Worm (Caenorhabditis elegans) whole organism, mixed stage, embryonic: ENCODE data around the gene fbxb-52.

Source experiments
- bed-3 ChIP-seq: fragments of 200-800 bp; sonication (Bioruptor generic); optimal IDR thresholded peaks from 3 replicates; lab custom pipeline; 2018; ENCODE audit warnings: mild to moderate bottlenecking, missing genetic modification characterization, moderate library complexity, missing compliant biosample characterization
- blmp-1 ChIP-seq: fragments of 150-350 bp; optimal IDR thresholded peaks from 2 replicates; lab custom pipeline; 2014; ENCODE audit warnings: missing biosample characterization, missing genetic modification characterization
- ceh-39 ChIP-seq: fragments of 150-350 bp; optimal IDR thresholded peaks from 2 replicates; lab custom pipeline; 2014; ENCODE audit warnings: missing biosample characterization, missing genetic modification characterization
- ceh-83 ChIP-seq: fragments of 200-800 bp; sonication (Bioruptor generic); optimal IDR thresholded peaks from 2 replicates; lab custom pipeline; 2018; ENCODE audit warnings: mild to moderate bottlenecking, missing genetic modification characterization, missing compliant biosample characterization
- ces-1 ChIP-seq: fragments of 150-350 bp; optimal IDR thresholded peaks from 2 replicates; lab custom pipeline; 2014; ENCODE audit warnings: missing biosample characterization, missing genetic modification reagents, missing genetic modification characterization
- cnd-1 ChIP-seq: fragments of 200-800 bp; sonication (Bioruptor generic); optimal IDR thresholded peaks from 2 replicates; lab custom pipeline; 2018; ENCODE audit warnings: mild to moderate bottlenecking, missing genetic modification characterization, missing compliant biosample characterization
- drap-1 ChIP-seq: fragments of 200-800 bp; sonication (Bioruptor generic); optimal IDR thresholded peaks from 3 replicates; lab custom pipeline; 2018; ENCODE audit warnings: mild to moderate bottlenecking, missing genetic modification characterization, missing compliant biosample characterization
- elt-1 ChIP-seq: sonication (generic microtip); optimal IDR thresholded peaks from 2 replicates; lab custom pipeline; 2017; ENCODE audit warnings: missing genetic modification characterization, mild to moderate bottlenecking, missing compliant biosample characterization, antibody characterized with exemption, moderate library complexity, borderline replicate concordance; ENCODE audit not compliant: insufficient read depth
- elt-3 ChIP-seq: fragments of 150-350 bp; optimal IDR thresholded peaks from 2 replicates; lab custom pipeline; 2014; ENCODE audit warnings: missing biosample characterization, missing genetic modification characterization
- flh-1 ChIP-seq: fragments of 200-800 bp; sonication (Bioruptor generic); optimal IDR thresholded peaks from 2 replicates; lab custom pipeline; 2018; ENCODE audit warnings: mild to moderate bottlenecking, missing genetic modification characterization, moderate library complexity, missing compliant biosample characterization
- ham-2 ChIP-seq: fragments of 200-800 bp; sonication (Bioruptor generic); optimal IDR thresholded peaks from 2 replicates; lab custom pipeline; 2018; ENCODE audit warnings: mild to moderate bottlenecking, missing genetic modification characterization, missing compliant biosample characterization
- hlh-1 ChIP-seq: fragments of 150-350 bp; optimal IDR thresholded peaks from 2 replicates; lab custom pipeline; 2014; ENCODE audit warnings: missing biosample characterization, missing genetic modification reagents, missing genetic modification characterization
- lin-32 ChIP-seq: fragments of 200-800 bp; sonication (Bioruptor generic); optimal IDR thresholded peaks from 2 replicates; lab custom pipeline; 2018; ENCODE audit warnings: mild to moderate bottlenecking, missing genetic modification characterization, missing compliant biosample characterization
- mab-5 ChIP-seq: fragments of 150-350 bp; optimal IDR thresholded peaks from 2 replicates; lab custom pipeline; 2014; ENCODE audit warnings: missing biosample characterization, missing genetic modification characterization
- mep-1 ChIP-seq: fragments of 150-350 bp; optimal IDR thresholded peaks from 2 replicates; lab custom pipeline; 2017; ENCODE audit warnings: missing biosample characterization, missing genetic modification reagents, missing genetic modification characterization, inconsistent platforms
- mls-2 ChIP-seq: sonication (generic microtip); optimal IDR thresholded peaks from 2 replicates; lab custom pipeline; 2016; ENCODE audit warnings: mild to moderate bottlenecking, missing genetic modification characterization, moderate library complexity, missing compliant biosample characterization
- nhr-12 ChIP-seq: fragments of 150-350 bp; optimal IDR thresholded peaks from 2 replicates; lab custom pipeline; 2014; ENCODE audit warnings: missing biosample characterization, missing genetic modification characterization
- nhr-237 ChIP-seq: fragments of 150-350 bp; optimal IDR thresholded peaks from 2 replicates; lab custom pipeline; 2014; ENCODE audit warnings: missing biosample characterization, missing genetic modification characterization
- nhr-28 ChIP-seq: fragments of 150-350 bp; optimal IDR thresholded peaks from 2 replicates; lab custom pipeline; 2014; ENCODE audit warnings: missing biosample characterization, missing genetic modification characterization
- nhr-76 ChIP-seq: sonication (generic microtip); optimal IDR thresholded peaks from 2 replicates; lab custom pipeline; 2017; ENCODE audit warnings: missing biosample characterization, missing genetic modification characterization
- pha-4 ChIP-seq: fragments of 150-350 bp; optimal IDR thresholded peaks from 2 replicates; lab custom pipeline; 2018; ENCODE audit warnings: missing biosample characterization, missing genetic modification reagents, missing genetic modification characterization
- sem-2 ChIP-seq: fragments of 200-800 bp; sonication (Bioruptor generic); optimal IDR thresholded peaks from 2 replicates; lab custom pipeline; 2018; ENCODE audit warnings: mild to moderate bottlenecking, missing genetic modification characterization, missing compliant biosample characterization
- snpc-4 ChIP-seq: fragments of 150-350 bp; optimal IDR thresholded peaks from 2 replicates; lab custom pipeline; 2014; ENCODE audit warnings: missing biosample characterization, missing genetic modification characterization
- sptf-1 ChIP-seq: sonication (generic microtip); optimal IDR thresholded peaks from 2 replicates; lab custom pipeline; 2017; ENCODE audit warnings: mild to moderate bottlenecking, missing genetic modification characterization, moderate library complexity, missing compliant biosample characterization
- tbx-8 ChIP-seq: fragments of 200-800 bp; sonication (Bioruptor generic); optimal IDR thresholded peaks from 2 replicates; lab custom pipeline; 2018; ENCODE audit warnings: mild to moderate bottlenecking, missing genetic modification characterization, moderate library complexity, missing compliant biosample characterization
- unc-120 ChIP-seq: sonication (generic microtip); optimal IDR thresholded peaks from 2 replicates; lab custom pipeline; 2017; ENCODE audit warnings: missing genetic modification characterization, missing compliant biosample characterization; ENCODE audit not compliant: poor library complexity, severe bottlenecking
- unc-39 ChIP-seq: fragments of 150-350 bp; optimal IDR thresholded peaks from 2 replicates; lab custom pipeline; 2014; ENCODE audit warnings: missing biosample characterization, missing genetic modification characterization
- unc-62 ChIP-seq: fragments of 150-350 bp; optimal IDR thresholded peaks from 2 replicates; lab custom pipeline; 2014; ENCODE audit warnings: missing biosample characterization, missing genetic modification reagents, missing genetic modification characterization
- zip-8 ChIP-seq: fragments of 150-350 bp; optimal IDR thresholded peaks from 2 replicates; lab custom pipeline; 2014; ENCODE audit warnings: missing biosample characterization, missing genetic modification characterization
- ztf-11 ChIP-seq: fragments of 150-350 bp; optimal IDR thresholded peaks from 2 replicates; lab custom pipeline; 2014; ENCODE audit warnings: missing biosample characterization, missing genetic modification characterization

The fbxb-52 gene

ce11 chrII:1579886-1580285 lies 29.5 kb upstream of the fbxb-52 start, which contains the start of gene math-38:
math-38 (minus strand) TSS chrII:1579986.
- TF ChIP-seq nhr-237 (tag; lab: Kevin White, UChicago) (no peak), elt-3 (tag; lab: Kevin White, UChicago) (no peak), drap-1 (GFP tag; lab: Kevin White, UChicago) (no peak), ham-2 (no peak), ztf-11 (tag; lab: Kevin White, UChicago) (no peak), pha-4 (tag; lab: Kevin White, UChicago) (no peak), elt-1 (tag; lab: Kevin White, UChicago) (no peak), hlh-1 (tag; lab: Kevin White, UChicago) (no peak), ces-1 (no peak), nhr-28 (tag; lab: Kevin White, UChicago) (no peak), ceh-83 (GFP tag; lab: Kevin White, UChicago) (no peak)
- TF ChIP-seq, all 35 proteins: peak for 0

ce11 chrII:1576772-1577171 lies 26.4 kb upstream of the fbxb-52 start:
- no peak for TF ChIP-seq mls-2 (tag; lab: Kevin White, UChicago)
- TF ChIP-seq unc-39 (tag; lab: Kevin White, UChicago), result no peak
- TF ChIP-seq tbx-8, result no peak
- no peak for TF ChIP-seq ham-2
- no peak for TF ChIP-seq pha-4 (tag; lab: Kevin White, UChicago)
- no peak for TF ChIP-seq unc-120 (tag; lab: Kevin White, UChicago)
- TF ChIP-seq flh-1 (GFP tag; lab: Kevin White, UChicago), result no peak
- TF ChIP-seq nhr-237 (tag; lab: Kevin White, UChicago), result no peak
- no peak for TF ChIP-seq sptf-1 (tag; lab: Kevin White, UChicago)
- no peak for TF ChIP-seq elt-3 (tag; lab: Kevin White, UChicago)
- no peak for TF ChIP-seq ceh-83 (GFP tag; lab: Kevin White, UChicago)
- TF ChIP-seq nhr-76 (tag; lab: Kevin White, UChicago), result no peak
- TF ChIP-seq mab-5, result no peak
- no peak for TF ChIP-seq drap-1 (GFP tag; lab: Kevin White, UChicago)
- no peak for TF ChIP-seq lin-32
- TF ChIP-seq hlh-1 (tag; lab: Kevin White, UChicago), result no peak

- no peak for TF ChIP-seq mep-1 (tag; lab: Kevin White, UChicago)
- no peak for TF ChIP-seq flh-1 (GFP tag; lab: Kevin White, UChicago)
- TF ChIP-seq ztf-11 (tag; lab: Kevin White, UChicago), result no peak
- TF ChIP-seq snpc-4 (tag; lab: Kevin White, UChicago), result no peak
- TF ChIP-seq cnd-1 (tag; lab: Kevin White, UChicago), result no peak
- no peak for TF ChIP-seq lin-32
- TF ChIP-seq unc-62, result no peak
- no peak for TF ChIP-seq ham-2
- TF ChIP-seq sptf-1 (tag; lab: Kevin White, UChicago), result no peak
- no peak for TF ChIP-seq mab-5
Measured at ce11 chrII:1576030-1576429, 25.6 kb upstream of the fbxb-52 start, which contains the start of gene K05F6.10. K05F6.10 (minus strand) TSS chrII:1576130.

ce11 chrII:1571032-1571431 lies 20.6 kb upstream of the fbxb-52 start, which contains the start of gene fbxb-46:
fbxb-46 (minus strand) TSS chrII:1571132.
- TF ChIP-seq bed-3, result no peak
- TF ChIP-seq drap-1 (GFP tag; lab: Kevin White, UChicago), result no peak
- TF ChIP-seq zip-8 (tag; lab: Kevin White, UChicago), result no peak
- TF ChIP-seq ces-1, result no peak
- no peak for TF ChIP-seq unc-39 (tag; lab: Kevin White, UChicago)
- no peak for TF ChIP-seq ceh-39 (tag; lab: Kevin White, UChicago)
- no peak for TF ChIP-seq nhr-237 (tag; lab: Kevin White, UChicago)
- TF ChIP-seq sptf-1 (tag; lab: Kevin White, UChicago), result no peak
- TF ChIP-seq flh-1 (GFP tag; lab: Kevin White, UChicago), result no peak
- TF ChIP-seq mls-2 (tag; lab: Kevin White, UChicago), result no peak
- TF ChIP-seq tbx-8, result no peak
- TF ChIP-seq mab-5, result no peak
- TF ChIP-seq lin-32, result no peak
- TF ChIP-seq unc-62, result no peak

- no peak for TF ChIP-seq ceh-39 (tag; lab: Kevin White, UChicago)
- no peak for TF ChIP-seq nhr-237 (tag; lab: Kevin White, UChicago)
- no peak for TF ChIP-seq bed-3
- no peak for TF ChIP-seq blmp-1 (tag; lab: Kevin White, UChicago)
- TF ChIP-seq sptf-1 (tag; lab: Kevin White, UChicago), result no peak
- no peak for TF ChIP-seq sem-2 (GFP tag; lab: Kevin White, UChicago)
- TF ChIP-seq nhr-12 (tag; lab: Kevin White, UChicago), result no peak
Measured at ce11 chrII:1568214-1568613, 17.8 kb upstream of the fbxb-52 start, which contains the start of gene fbxb-49. fbxb-49 (plus strand) TSS chrII:1568514.
